Fruit fly (Drosophila melanogaster) Kc167 (cell line): Measurements from ENCODE around the gene CG3764.

Experiments
- Myc ChIP-seq: fragments of >200 bp; optimal IDR thresholded peaks from 2 replicates; lab custom pipeline; 2017; ENCODE audit warnings: missing external identifiers
- Sin3A ChIP-seq: fragments of >200 bp; optimal IDR thresholded peaks from 2 replicates; lab custom pipeline; 2018; ENCODE audit warnings: missing external identifiers
- h ChIP-seq: fragments of >200 bp; optimal IDR thresholded peaks from 3 replicates; lab custom pipeline; 2018; ENCODE audit warnings: missing external identifiers
- insv ChIP-seq: fragments of >200 bp; optimal IDR thresholded peaks from 3 replicates; lab custom pipeline; 2018; ENCODE audit warnings: missing external identifiers
- psq ChIP-seq: fragments of >200 bp; optimal IDR thresholded peaks from 2 replicates; lab custom pipeline; 2017; ENCODE audit warnings: missing external identifiers
- ttk ChIP-seq: sonication (Bioruptor generic); optimal IDR thresholded peaks from 2 replicates; lab custom pipeline; 2017; ENCODE audit warnings: missing external identifiers

DNA sequence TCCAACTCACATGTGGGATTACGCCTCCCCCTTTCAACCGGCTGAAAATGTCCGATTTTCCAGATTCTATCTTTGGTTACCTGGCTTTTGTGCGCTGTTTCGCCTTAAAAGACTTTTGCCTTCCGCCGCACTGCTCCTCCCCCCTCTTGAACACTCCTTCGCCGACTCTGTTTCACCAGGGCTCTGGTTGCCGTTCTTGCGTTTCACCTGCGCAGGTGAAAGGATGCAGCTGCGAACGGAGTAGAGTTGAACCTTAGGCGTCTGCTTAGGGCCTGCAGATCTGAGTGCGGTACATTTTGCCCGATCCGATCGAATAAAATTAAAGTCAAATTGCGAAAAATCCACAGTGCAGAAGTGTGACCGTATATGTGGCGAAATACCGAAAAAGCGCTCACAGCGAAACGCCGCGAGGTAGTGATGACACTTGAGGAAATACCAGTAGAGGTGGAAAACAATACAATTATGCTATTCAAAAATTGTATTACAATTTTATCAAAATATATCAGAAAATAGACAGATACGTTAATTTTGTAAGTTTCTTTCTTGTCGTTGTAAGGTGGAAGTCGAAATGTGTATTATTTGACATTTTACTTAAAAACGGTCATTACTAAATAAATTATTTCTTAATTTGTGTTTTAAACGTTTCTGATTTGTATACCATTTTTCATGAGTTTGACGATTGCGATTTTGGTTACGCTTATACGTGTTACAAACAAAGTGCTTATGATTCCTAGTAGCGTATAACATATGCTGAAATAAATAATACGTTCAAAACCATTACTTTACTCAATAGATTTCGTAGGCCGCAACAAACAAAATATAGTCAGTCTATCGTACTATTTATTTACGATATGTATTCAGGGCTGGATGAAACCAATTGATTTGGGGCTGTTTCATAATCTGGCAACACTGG, 3.6 kb upstream of the CG3764 start, which contains the start of the genes CG6664 and CG7728:
- TF ChIP-seq Myc (lab: Kevin White, UChicago) (no peak), h (lab: Kevin White, UChicago) (no peak), insv (lab: Kevin White, UChicago) (no peak), psq (lab: Kevin White, UChicago) (no peak), Sin3A (lab: Kevin White, UChicago) (no peak), ttk (lab: Kevin White, UChicago) (no peak)
